Worm (Caenorhabditis elegans) whole organism, mixed stage, embryonic: Measurements from ENCODE around the gene rps-16.
A peak's percentile ranks its signal among the peaks of the same experiment; 100 is the strongest.
"Not testable (repeated sequence)": the region's sequence is repeated elsewhere in the genome, so short reads cannot be mapped to it uniquely, and the experiment has no call there.

ENCODE experiments used
- blmp-1 ChIP-seq: fragments of 150-350 bp; optimal IDR thresholded peaks from 2 replicates; lab custom pipeline; 2014; ENCODE audit warnings: missing biosample characterization, missing genetic modification characterization
- ceh-39 ChIP-seq: fragments of 150-350 bp; optimal IDR thresholded peaks from 2 replicates; lab custom pipeline; 2014; ENCODE audit warnings: missing biosample characterization, missing genetic modification characterization
- ceh-43 ChIP-seq: fragments of 200-800 bp; sonication (Bioruptor generic); optimal IDR thresholded peaks from 2 replicates; lab custom pipeline; 2018; ENCODE audit warnings: mild to moderate bottlenecking, missing genetic modification characterization, moderate library complexity, missing compliant biosample characterization
- ceh-83 ChIP-seq: fragments of 200-800 bp; sonication (Bioruptor generic); optimal IDR thresholded peaks from 2 replicates; lab custom pipeline; 2018; ENCODE audit warnings: mild to moderate bottlenecking, missing genetic modification characterization, missing compliant biosample characterization
- ces-1 ChIP-seq: fragments of 150-350 bp; optimal IDR thresholded peaks from 2 replicates; lab custom pipeline; 2014; ENCODE audit warnings: missing biosample characterization, missing genetic modification reagents, missing genetic modification characterization
- drap-1 ChIP-seq: fragments of 200-800 bp; sonication (Bioruptor generic); optimal IDR thresholded peaks from 3 replicates; lab custom pipeline; 2018; ENCODE audit warnings: mild to moderate bottlenecking, missing genetic modification characterization, missing compliant biosample characterization
- elt-3 ChIP-seq: fragments of 150-350 bp; optimal IDR thresholded peaks from 2 replicates; lab custom pipeline; 2014; ENCODE audit warnings: missing biosample characterization, missing genetic modification characterization
- flh-1 ChIP-seq: fragments of 200-800 bp; sonication (Bioruptor generic); optimal IDR thresholded peaks from 2 replicates; lab custom pipeline; 2018; ENCODE audit warnings: mild to moderate bottlenecking, missing genetic modification characterization, moderate library complexity, missing compliant biosample characterization
- lin-13 ChIP-seq: fragments of 150-350 bp; optimal IDR thresholded peaks from 2 replicates; lab custom pipeline; 2014; ENCODE audit warnings: missing biosample characterization, missing genetic modification characterization
- lin-32 ChIP-seq: fragments of 200-800 bp; sonication (Bioruptor generic); optimal IDR thresholded peaks from 2 replicates; lab custom pipeline; 2018; ENCODE audit warnings: mild to moderate bottlenecking, missing genetic modification characterization, missing compliant biosample characterization
- mab-5 ChIP-seq: fragments of 150-350 bp; optimal IDR thresholded peaks from 2 replicates; lab custom pipeline; 2014; ENCODE audit warnings: missing biosample characterization, missing genetic modification characterization
- mep-1 ChIP-seq: fragments of 150-350 bp; optimal IDR thresholded peaks from 2 replicates; lab custom pipeline; 2017; ENCODE audit warnings: missing biosample characterization, missing genetic modification reagents, missing genetic modification characterization, inconsistent platforms
- mls-2 ChIP-seq: sonication (generic microtip); optimal IDR thresholded peaks from 2 replicates; lab custom pipeline; 2016; ENCODE audit warnings: mild to moderate bottlenecking, missing genetic modification characterization, moderate library complexity, missing compliant biosample characterization
- nhr-12 ChIP-seq: fragments of 150-350 bp; optimal IDR thresholded peaks from 2 replicates; lab custom pipeline; 2014; ENCODE audit warnings: missing biosample characterization, missing genetic modification characterization
- nhr-2 ChIP-seq: fragments of 150-350 bp; optimal IDR thresholded peaks from 2 replicates; lab custom pipeline; 2014; ENCODE audit warnings: missing biosample characterization, missing genetic modification characterization
- nhr-237 ChIP-seq: fragments of 150-350 bp; optimal IDR thresholded peaks from 2 replicates; lab custom pipeline; 2014; ENCODE audit warnings: missing biosample characterization, missing genetic modification characterization
- nhr-28 ChIP-seq: fragments of 150-350 bp; optimal IDR thresholded peaks from 2 replicates; lab custom pipeline; 2014; ENCODE audit warnings: missing biosample characterization, missing genetic modification characterization
- nhr-76 ChIP-seq: sonication (generic microtip); optimal IDR thresholded peaks from 2 replicates; lab custom pipeline; 2017; ENCODE audit warnings: missing biosample characterization, missing genetic modification characterization
- pha-4 ChIP-seq: fragments of 150-350 bp; optimal IDR thresholded peaks from 2 replicates; lab custom pipeline; 2018; ENCODE audit warnings: missing biosample characterization, missing genetic modification reagents, missing genetic modification characterization
- sem-2 ChIP-seq: fragments of 200-800 bp; sonication (Bioruptor generic); optimal IDR thresholded peaks from 2 replicates; lab custom pipeline; 2018; ENCODE audit warnings: mild to moderate bottlenecking, missing genetic modification characterization, missing compliant biosample characterization
- snpc-4 ChIP-seq: fragments of 150-350 bp; optimal IDR thresholded peaks from 2 replicates; lab custom pipeline; 2014; ENCODE audit warnings: missing biosample characterization, missing genetic modification characterization
- sptf-1 ChIP-seq: sonication (generic microtip); optimal IDR thresholded peaks from 2 replicates; lab custom pipeline; 2017; ENCODE audit warnings: mild to moderate bottlenecking, missing genetic modification characterization, moderate library complexity, missing compliant biosample characterization
- tbx-8 ChIP-seq: fragments of 200-800 bp; sonication (Bioruptor generic); optimal IDR thresholded peaks from 2 replicates; lab custom pipeline; 2018; ENCODE audit warnings: mild to moderate bottlenecking, missing genetic modification characterization, moderate library complexity, missing compliant biosample characterization
- unc-120 ChIP-seq: sonication (generic microtip); optimal IDR thresholded peaks from 2 replicates; lab custom pipeline; 2017; ENCODE audit warnings: missing genetic modification characterization, missing compliant biosample characterization; ENCODE audit not compliant: poor library complexity, severe bottlenecking
- unc-39 ChIP-seq: fragments of 150-350 bp; optimal IDR thresholded peaks from 2 replicates; lab custom pipeline; 2014; ENCODE audit warnings: missing biosample characterization, missing genetic modification characterization
- unc-62 ChIP-seq: fragments of 150-350 bp; optimal IDR thresholded peaks from 2 replicates; lab custom pipeline; 2014; ENCODE audit warnings: missing biosample characterization, missing genetic modification reagents, missing genetic modification characterization
- zip-8 ChIP-seq: fragments of 150-350 bp; optimal IDR thresholded peaks from 2 replicates; lab custom pipeline; 2014; ENCODE audit warnings: missing biosample characterization, missing genetic modification characterization
- ztf-11 ChIP-seq: fragments of 150-350 bp; optimal IDR thresholded peaks from 2 replicates; lab custom pipeline; 2014; ENCODE audit warnings: missing biosample characterization, missing genetic modification characterization

Gene rps-16

ce11 chrV:15000055-15000704 is at the start of gene rps-16:
rps-16 (minus strand) TSS chrV:15000541.
- TF ChIP-seq ceh-43 (GFP tag; lab: Kevin White, UChicago) (no peak), nhr-237 (tag; lab: Kevin White, UChicago) (no peak), nhr-76 (tag; lab: Kevin White, UChicago) (no peak), nhr-2 (tag; lab: Kevin White, UChicago) (no peak), mls-2 (tag; lab: Kevin White, UChicago) (no peak), ces-1 (GFP tag; lab: Kevin White, UChicago) (no peak), nhr-28 (tag; lab: Kevin White, UChicago) (no peak), ztf-11 (tag; lab: Kevin White, UChicago) (no peak), sem-2 (GFP tag; lab: Kevin White, UChicago) (no peak), sptf-1 (no peak), mep-1 (tag; lab: Kevin White, UChicago) (no peak), flh-1 (no peak), lin-13 (tag; lab: Kevin White, UChicago) (no peak), elt-3 (tag; lab: Kevin White, UChicago) (no peak), unc-62 (GFP tag; lab: Kevin White, UChicago) (no peak), lin-32 (GFP tag; lab: Kevin White, UChicago) (no peak), pha-4 (tag; lab: Kevin White, UChicago) (no peak), zip-8 (no peak)

DNA sequence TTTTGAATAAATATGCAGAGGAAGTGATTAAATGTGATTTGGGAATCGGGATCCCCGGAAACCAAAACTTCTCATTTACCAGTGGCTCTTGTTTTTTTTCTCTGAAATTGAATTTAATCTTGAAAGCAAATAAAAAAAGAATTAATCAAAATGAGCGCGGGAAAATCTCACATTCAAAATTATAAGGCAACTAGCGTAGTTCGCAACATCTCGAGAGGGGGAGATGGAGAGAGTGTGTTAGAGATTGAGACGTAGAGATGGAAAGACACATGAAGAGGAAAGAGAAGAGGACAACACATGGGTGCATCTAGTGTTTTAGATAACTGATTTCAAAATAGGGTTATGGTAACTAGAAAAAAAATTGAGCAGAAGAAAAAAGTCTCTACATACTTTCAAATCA is 47.8 kb upstream of the rps-16 start, which contains the start of gene sdc-3:
Gene sdc-3, minus strand, starts transcription at position 101 of the 400 bp plus-strand sequence.
- TF ChIP-seq nhr-12 (tag; lab: Kevin White, UChicago), result no peak
- TF ChIP-seq ces-1 (GFP tag; lab: Kevin White, UChicago), result no peak
- no peak for TF ChIP-seq tbx-8 (GFP tag; lab: Kevin White, UChicago)
- no peak for TF ChIP-seq pha-4 (tag; lab: Kevin White, UChicago)
- TF ChIP-seq mep-1 (tag; lab: Kevin White, UChicago), result no peak
- no peak for TF ChIP-seq sem-2 (GFP tag; lab: Kevin White, UChicago)
- no peak for TF ChIP-seq ceh-43 (GFP tag; lab: Kevin White, UChicago)
- no peak for TF ChIP-seq nhr-2 (tag; lab: Kevin White, UChicago)
- no peak for TF ChIP-seq blmp-1
- no peak for TF ChIP-seq ceh-83 (GFP tag; lab: Kevin White, UChicago)
- TF ChIP-seq sptf-1, result no peak
- no peak for TF ChIP-seq nhr-237 (tag; lab: Kevin White, UChicago)
- no peak for TF ChIP-seq zip-8
- TF ChIP-seq unc-62 (GFP tag; lab: Kevin White, UChicago), result no peak
- TF ChIP-seq snpc-4 (tag; lab: Kevin White, UChicago), result no peak
- TF ChIP-seq mab-5 (tag; lab: Kevin White, UChicago), result no peak
- no peak for TF ChIP-seq lin-13 (tag; lab: Kevin White, UChicago)
- TF ChIP-seq flh-1, result no peak

- not testable (repeated sequence) for TF ChIP-seq nhr-28 (tag; lab: Kevin White, UChicago); tbx-8 (GFP tag; lab: Kevin White, UChicago); unc-39
These were observed 36.4 kb upstream of the rps-16 start, which contains the start of gene melo-3 for ce11 chrV:15036769-15037168. melo-3 (minus strand) TSS chrV:15036869.

- not testable (repeated sequence) for TF ChIP-seq unc-39; unc-120 (tag; lab: Kevin White, UChicago); lin-32 (GFP tag; lab: Kevin White, UChicago)
These were observed 31.0 kb upstream of the rps-16 start, which contains the start of gene cng-1 for ce11 chrV:15031373-15031772. cng-1 (minus strand) TSS chrV:15031473.

ce11 chrV:15028896-15029519 is 28.7 kb upstream of the rps-16 start, which contains the start of gene F14H8.8:
F14H8.8 (plus strand) TSS chrV:15029469.
- TF ChIP-seq drap-1 (GFP tag; lab: Kevin White, UChicago), result peak; percentile 61
- TF ChIP-seq ceh-39 (tag; lab: Kevin White, UChicago), result peak; percentile 36
- no peak for TF ChIP-seq mab-5 (tag; lab: Kevin White, UChicago)
- TF ChIP-seq ceh-43 (GFP tag; lab: Kevin White, UChicago), result peak; percentile 35
- no peak for TF ChIP-seq zip-8
- peak; percentile 2 for TF ChIP-seq nhr-2 (tag; lab: Kevin White, UChicago)
- no peak for TF ChIP-seq elt-3 (tag; lab: Kevin White, UChicago)
- peak; percentile 28 for TF ChIP-seq mep-1 (tag; lab: Kevin White, UChicago)
